Fruit fly (Drosophila melanogaster) whole organism, adult: ENCODE measurements around the gene Octbeta1R.

Source experiments
- CG11617 ChIP-seq: fragments of 200-800 bp; sonication (Bioruptor generic); optimal IDR thresholded peaks from 2 replicates; lab custom pipeline; 2017; ENCODE audit warnings: mild to moderate bottlenecking, missing biosample characterization, missing genetic modification reagents, missing genetic modification characterization
- CG1620 ChIP-seq: fragments of 200-800 bp; sonication (Bioruptor generic); optimal IDR thresholded peaks from 2 replicates; lab custom pipeline; 2016; ENCODE audit warnings: missing biosample characterization, missing genetic modification characterization
- CG5204 ChIP-seq: fragments of 200-800 bp; sonication (Bioruptor generic); optimal IDR thresholded peaks from 2 replicates; lab custom pipeline; 2016; ENCODE audit warnings: missing biosample characterization, missing genetic modification characterization
- cic ChIP-seq: fragments of 200-800 bp; sonication (Bioruptor generic); optimal IDR thresholded peaks from 2 replicates; lab custom pipeline; 2017; ENCODE audit warnings: missing biosample characterization, mild to moderate bottlenecking, missing genetic modification characterization, moderate library complexity
- toe ChIP-seq: fragments of 200-800 bp; sonication (Bioruptor generic); optimal IDR thresholded peaks from 2 replicates; lab custom pipeline; 2016; ENCODE audit warnings: missing biosample characterization, missing genetic modification characterization

DNA sequence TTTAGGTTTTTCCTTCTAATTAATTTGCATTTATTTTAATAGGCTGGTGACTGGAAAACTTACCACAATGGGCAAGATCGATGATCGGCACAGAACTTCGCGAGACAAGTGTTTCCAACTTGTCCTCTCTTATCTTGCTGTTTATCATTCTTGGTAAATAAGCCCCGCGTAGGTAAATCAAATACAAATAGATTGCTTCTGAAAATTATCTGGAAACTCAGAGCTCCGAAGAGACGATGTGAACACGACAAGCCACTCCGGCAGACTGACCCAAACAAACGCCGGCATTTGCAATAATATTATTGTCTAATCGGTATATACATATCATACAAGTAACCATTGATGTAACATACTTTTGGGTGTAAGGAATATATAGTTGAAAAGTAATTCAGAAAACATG, 33.3 kb downstream of the Octbeta1R start, which contains the start of gene CG33099:
- peak; percentile 85 for TF ChIP-seq cic (GFP tag; lab: Kevin White, UChicago)
- peak; percentile 49 for TF ChIP-seq CG1620 (GFP tag; lab: Kevin White, UChicago)
- TF ChIP-seq CG5204: peak; percentile 46
- TF ChIP-seq CG11617 (GFP tag; lab: Kevin White, UChicago): peak; percentile 73
- peak; percentile 51 for TF ChIP-seq toe (GFP tag; lab: Kevin White, UChicago)
